Worm (Caenorhabditis elegans) whole organism, midembryonic: Measurements from ENCODE around the gene atn-1.

Experiments
- T22C8.4 ChIP-seq: fragments of 200-800 bp; sonication (Bioruptor generic); IDR thresholded peaks from 2 replicates; pipeline ENCODE4 v1.3.6; 2022; ENCODE audit warnings: missing genetic modification characterization, missing compliant biosample characterization
- cog-1 ChIP-seq: sonication (generic microtip); optimal IDR thresholded peaks from 2 replicates; lab custom pipeline; 2016; ENCODE audit warnings: missing genetic modification characterization, missing compliant biosample characterization
- flt-1 ChIP-seq: fragments of 200-800 bp; sonication (Bioruptor generic); IDR thresholded peaks from 2 replicates; pipeline ENCODE4 v1.3.6; 2022; ENCODE audit warnings: missing genetic modification characterization, missing compliant biosample characterization
- klf-2 ChIP-seq: fragments of 200-800 bp; sonication (Bioruptor generic); conservative IDR thresholded peaks from 2 replicates; pipeline ENCODE4 v1.3.6; 2022; ENCODE audit warnings: missing genetic modification reagents, missing genetic modification characterization, missing compliant biosample characterization
- med-1 ChIP-seq: sonication (generic microtip); optimal IDR thresholded peaks from 2 replicates; lab custom pipeline; 2017; ENCODE audit warnings: missing genetic modification characterization, mild to moderate bottlenecking, missing compliant biosample characterization, antibody characterized with exemption, missing genetic modification reagents; ENCODE audit not compliant: insufficient read depth
- ref-1 ChIP-seq: fragments of 200-800 bp; sonication (Bioruptor generic); conservative IDR thresholded peaks from 2 replicates; pipeline ENCODE4 v1.3.6; 2022; ENCODE audit warnings: missing genetic modification reagents, missing genetic modification characterization, missing compliant biosample characterization
- tab-1 ChIP-seq: fragments of 200-800 bp; sonication (Bioruptor generic); IDR thresholded peaks from 2 replicates; pipeline ENCODE4 v1.3.6; 2022; ENCODE audit warnings: missing genetic modification characterization, missing compliant biosample characterization
- ztf-23 ChIP-seq: fragments of 200-800 bp; sonication (Bioruptor generic); IDR thresholded peaks from 2 replicates; pipeline ENCODE4 v1.3.6; 2022; ENCODE audit warnings: missing genetic modification reagents, missing genetic modification characterization, missing compliant biosample characterization
- ztf-29 ChIP-seq: fragments of 200-800 bp; sonication (Bioruptor generic); IDR thresholded peaks from 2 replicates; pipeline ENCODE4 v1.3.6; 2022; ENCODE audit warnings: missing genetic modification reagents, missing genetic modification characterization, missing compliant biosample characterization

atn-1 gene

ce11 chrV:12455695-12456094 is 22.5 kb upstream of the atn-1 start:
- no peak for TF ChIP-seq tab-1 (GFP tag; lab: Robert Waterston, UW)
- TF ChIP-seq med-1 (GFP tag; lab: Kevin White, UChicago), result no peak
- no peak for TF ChIP-seq klf-2 (GFP tag; lab: Robert Waterston, UW)
- TF ChIP-seq flt-1 (GFP tag; lab: Robert Waterston, UW), result no peak
- TF ChIP-seq ref-1 (GFP tag; lab: Robert Waterston, UW), result no peak
- TF ChIP-seq cog-1, result no peak
- TF ChIP-seq ztf-29, result no peak
- TF ChIP-seq T22C8.4 (GFP tag; lab: Robert Waterston, UW), result no peak
- TF ChIP-seq ztf-23 (GFP tag; lab: Robert Waterston, UW), result no peak

- TF ChIP-seq flt-1 (GFP tag; lab: Robert Waterston, UW) (no peak), med-1 (GFP tag; lab: Kevin White, UChicago) (no peak), T22C8.4 (GFP tag; lab: Robert Waterston, UW) (no peak), ref-1 (GFP tag; lab: Robert Waterston, UW) (no peak), cog-1 (no peak), ztf-23 (GFP tag; lab: Robert Waterston, UW) (no peak), tab-1 (GFP tag; lab: Robert Waterston, UW) (no peak), klf-2 (GFP tag; lab: Robert Waterston, UW) (no peak), ztf-29 (no peak)
Observed at ce11 chrV:12460583-12460982, 17.6 kb upstream of the atn-1 start.

DNA sequence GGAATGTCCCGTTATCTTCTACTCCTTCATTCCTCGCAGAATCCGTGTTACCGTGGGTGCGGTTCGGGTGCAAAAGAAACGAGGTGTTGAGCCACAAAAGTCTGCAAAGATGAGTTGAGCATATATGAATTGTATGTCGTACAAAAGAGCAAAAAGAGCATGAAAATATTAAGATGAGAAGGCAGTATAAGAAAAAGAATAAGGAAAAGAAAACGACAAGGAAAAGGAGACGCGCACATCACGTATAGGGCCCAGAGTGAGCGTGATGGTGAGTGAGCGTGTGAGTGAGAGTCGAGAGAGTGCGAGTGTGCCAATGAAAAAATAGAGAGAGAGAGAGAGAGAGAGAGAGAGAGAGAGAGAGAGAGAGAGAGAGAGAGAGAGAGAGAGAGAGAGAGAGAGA is 15.3 kb upstream of the atn-1 start, which contains the start of gene egl-10:
Gene egl-10 (minus strand): TSS at position 101 of the 400 bp plus-strand sequence.
- TF ChIP-seq T22C8.4 (GFP tag; lab: Robert Waterston, UW), result no peak
- no peak for TF ChIP-seq flt-1 (GFP tag; lab: Robert Waterston, UW)
- no peak for TF ChIP-seq klf-2 (GFP tag; lab: Robert Waterston, UW)
- no peak for TF ChIP-seq med-1 (GFP tag; lab: Kevin White, UChicago)
- TF ChIP-seq ztf-23 (GFP tag; lab: Robert Waterston, UW), result no peak
- no peak for TF ChIP-seq ref-1 (GFP tag; lab: Robert Waterston, UW)

ce11 chrV:12465399-12465798 is 12.8 kb upstream of the atn-1 start:
- TF ChIP-seq ref-1 (GFP tag; lab: Robert Waterston, UW), result no peak
- peak; percentile 87 for TF ChIP-seq cog-1
- TF ChIP-seq med-1 (GFP tag; lab: Kevin White, UChicago), result no peak
- no peak for TF ChIP-seq klf-2 (GFP tag; lab: Robert Waterston, UW)
- TF ChIP-seq ztf-23 (GFP tag; lab: Robert Waterston, UW), result no peak
- no peak for TF ChIP-seq tab-1 (GFP tag; lab: Robert Waterston, UW)
- TF ChIP-seq flt-1 (GFP tag; lab: Robert Waterston, UW), result no peak
- no peak for TF ChIP-seq ztf-29
- TF ChIP-seq T22C8.4 (GFP tag; lab: Robert Waterston, UW), result 0 out of 2 replicates have a peak, but pooled peaks have one; percentile 23

ce11 chrV:12466653-12467052 is 11.6 kb upstream of the atn-1 start:
- no peak for TF ChIP-seq tab-1 (GFP tag; lab: Robert Waterston, UW)
- TF ChIP-seq T22C8.4 (GFP tag; lab: Robert Waterston, UW), result no peak
- no peak for TF ChIP-seq ztf-23 (GFP tag; lab: Robert Waterston, UW)
- TF ChIP-seq med-1 (GFP tag; lab: Kevin White, UChicago), result no peak
- TF ChIP-seq cog-1, result no peak
- TF ChIP-seq flt-1 (GFP tag; lab: Robert Waterston, UW), result no peak
- no peak for TF ChIP-seq ref-1 (GFP tag; lab: Robert Waterston, UW)
- TF ChIP-seq klf-2 (GFP tag; lab: Robert Waterston, UW), result no peak
- no peak for TF ChIP-seq ztf-29

DNA sequence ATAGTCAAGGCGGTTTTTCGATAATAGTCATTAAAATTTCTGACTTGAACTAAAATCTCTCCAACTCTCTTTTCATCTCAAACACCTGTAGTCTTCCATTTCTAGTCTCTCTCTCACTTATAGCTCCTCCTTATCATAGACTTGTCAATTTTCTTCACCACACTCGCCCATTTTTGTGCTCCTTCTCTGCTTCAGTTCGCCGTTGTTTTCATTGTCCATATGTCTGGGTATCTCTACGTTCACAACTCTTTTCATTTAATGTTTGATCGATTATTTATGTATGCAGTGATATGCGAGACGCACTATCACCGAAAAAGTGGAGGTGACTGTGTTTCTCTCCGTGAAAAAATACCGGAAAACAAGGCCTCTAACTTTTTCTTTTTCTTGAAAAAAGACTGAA is 10.5 kb upstream of the atn-1 start:
- TF ChIP-seq cog-1 (no peak), klf-2 (GFP tag; lab: Robert Waterston, UW) (no peak), med-1 (GFP tag; lab: Kevin White, UChicago) (no peak), tab-1 (GFP tag; lab: Robert Waterston, UW) (no peak), ref-1 (GFP tag; lab: Robert Waterston, UW) (no peak), T22C8.4 (GFP tag; lab: Robert Waterston, UW) (no peak), ztf-29 (no peak), flt-1 (GFP tag; lab: Robert Waterston, UW) (no peak), ztf-23 (GFP tag; lab: Robert Waterston, UW) (no peak)

ce11 chrV:12468363-12468762 is 9.8 kb upstream of the atn-1 start, which contains the start of gene F28C1.3:
TSS of gene F28C1.3 (plus strand) at chrV:12468663.
- no peak for TF ChIP-seq flt-1 (GFP tag; lab: Robert Waterston, UW)
- no peak for TF ChIP-seq klf-2 (GFP tag; lab: Robert Waterston, UW)
- no peak for TF ChIP-seq ztf-23 (GFP tag; lab: Robert Waterston, UW)
- no peak for TF ChIP-seq med-1 (GFP tag; lab: Kevin White, UChicago)
- no peak for TF ChIP-seq cog-1
- TF ChIP-seq tab-1 (GFP tag; lab: Robert Waterston, UW), result no peak

ce11 chrV:12470324-12470723 is 7.9 kb upstream of the atn-1 start:
- TF ChIP-seq T22C8.4 (GFP tag; lab: Robert Waterston, UW) (no peak), ztf-23 (GFP tag; lab: Robert Waterston, UW) (no peak), flt-1 (GFP tag; lab: Robert Waterston, UW) (no peak), ztf-29 (no peak), tab-1 (GFP tag; lab: Robert Waterston, UW) (no peak), ref-1 (GFP tag; lab: Robert Waterston, UW) (no peak), klf-2 (GFP tag; lab: Robert Waterston, UW) (no peak), cog-1 (no peak), med-1 (GFP tag; lab: Kevin White, UChicago) (no peak)

- no peak for TF ChIP-seq ztf-23 (GFP tag; lab: Robert Waterston, UW)
- TF ChIP-seq cog-1, result no peak
- TF ChIP-seq klf-2 (GFP tag; lab: Robert Waterston, UW), result no peak
- TF ChIP-seq ref-1 (GFP tag; lab: Robert Waterston, UW), result no peak
- TF ChIP-seq T22C8.4 (GFP tag; lab: Robert Waterston, UW), result no peak
- TF ChIP-seq ztf-29, result no peak
- no peak for TF ChIP-seq med-1 (GFP tag; lab: Kevin White, UChicago)
- TF ChIP-seq flt-1 (GFP tag; lab: Robert Waterston, UW), result no peak
- TF ChIP-seq tab-1 (GFP tag; lab: Robert Waterston, UW), result no peak
Observed at ce11 chrV:12475360-12475759, 2.9 kb upstream of the atn-1 start.
